Worm (Caenorhabditis elegans): ENCODE results near the gene pnk-4.

pnk-4 gene

ce11 chrX:5111894-5112293, 24.3 kb downstream of the pnk-4 start:
- TF ChIP-seq ceh-13 (GFP tag; optimal IDR thresholded peaks at IDR 0.05) (no peak), flt-1 (GFP tag; IDR thresholded peaks at IDR 0.05) (no peak), hmg-4 (GFP tag; optimal IDR thresholded peaks at IDR 0.05) (no peak), F13C5.2 (tag; optimal IDR thresholded peaks at IDR 0.05) (no peak), hnd-1 (tag; optimal IDR thresholded peaks at IDR 0.05) (no peak), hmbx-1 (tag; optimal IDR thresholded peaks at IDR 0.05) (no peak), ets-7 (tag; optimal IDR thresholded peaks at IDR 0.05) (no peak), tra-4 (tag; optimal IDR thresholded peaks at IDR 0.05) (no peak)

- TF ChIP-seq hnd-1 (tag; optimal IDR thresholded peaks at IDR 0.05) (no peak), scrt-1 (GFP tag; IDR thresholded peaks at IDR 0.05) (no peak), tra-4 (tag; optimal IDR thresholded peaks at IDR 0.05) (no peak)
These were observed 27.9 kb downstream of the pnk-4 start for ce11 chrX:5115511-5115910.

ce11 chrX:5116180-5116579, 28.5 kb downstream of the pnk-4 start:
- no peak for TF ChIP-seq tbx-11 (GFP tag; IDR thresholded peaks at IDR 0.05)
- TF ChIP-seq aly-1 (tag; optimal IDR thresholded peaks at IDR 0.05): no peak
- no peak for TF ChIP-seq ama-1 (optimal IDR thresholded peaks at IDR 0.05)
- no peak for TF ChIP-seq ceh-36 (tag; optimal IDR thresholded peaks at IDR 0.05)
- TF ChIP-seq pes-1 (GFP tag; IDR thresholded peaks at IDR 0.05): no peak
- TF ChIP-seq scrt-1 (GFP tag; IDR thresholded peaks at IDR 0.05): no peak
- no peak for TF ChIP-seq hnd-1 (tag; optimal IDR thresholded peaks at IDR 0.05)
- TF ChIP-seq ceh-13 (GFP tag; optimal IDR thresholded peaks at IDR 0.05): no peak
- no peak for TF ChIP-seq tbx-37 (GFP tag; conservative IDR thresholded peaks at IDR 0.05)
- no peak for TF ChIP-seq ets-7 (tag; optimal IDR thresholded peaks at IDR 0.05)
- no peak for TF ChIP-seq B0310.2 (tag; optimal IDR thresholded peaks at IDR 0.05)
- no peak for TF ChIP-seq F13C5.2 (tag; optimal IDR thresholded peaks at IDR 0.05)
- no peak for TF ChIP-seq hmg-4 (GFP tag; optimal IDR thresholded peaks at IDR 0.05)

- TF ChIP-seq scrt-1 (GFP tag; IDR thresholded peaks at IDR 0.05) (no peak), hmg-4 (GFP tag; optimal IDR thresholded peaks at IDR 0.05) (no peak), ceh-13 (GFP tag; optimal IDR thresholded peaks at IDR 0.05) (no peak), tbx-37 (GFP tag; conservative IDR thresholded peaks at IDR 0.05) (no peak), ama-1 (optimal IDR thresholded peaks at IDR 0.05) (no peak), aly-1 (tag; optimal IDR thresholded peaks at IDR 0.05) (no peak), hnd-1 (tag; optimal IDR thresholded peaks at IDR 0.05) (no peak), B0310.2 (tag; optimal IDR thresholded peaks at IDR 0.05) (no peak), tbx-11 (GFP tag; IDR thresholded peaks at IDR 0.05) (no peak)
These were observed 29.3 kb downstream of the pnk-4 start, which contains the start of gene apl-1 for ce11 chrX:5116816-5117459. Gene apl-1, minus strand, starts transcription at chrX:5116866.

- no peak for TF ChIP-seq hmg-4 (GFP tag; optimal IDR thresholded peaks at IDR 0.05)
- TF ChIP-seq pes-1 (GFP tag; IDR thresholded peaks at IDR 0.05): no peak
- no peak for TF ChIP-seq ama-1 (optimal IDR thresholded peaks at IDR 0.05)
- no peak for TF ChIP-seq tbx-37 (GFP tag; conservative IDR thresholded peaks at IDR 0.05)
- TF ChIP-seq ceh-13 (GFP tag; optimal IDR thresholded peaks at IDR 0.05): no peak
- no peak for TF ChIP-seq sea-1 (GFP tag; conservative IDR thresholded peaks at IDR 0.05)
- TF ChIP-seq F13C5.2 (tag; optimal IDR thresholded peaks at IDR 0.05): no peak
These were observed 29.9 kb downstream of the pnk-4 start for ce11 chrX:5117571-5117970.

ce11 chrX:5119246-5119645, 31.6 kb downstream of the pnk-4 start:
- no peak for TF ChIP-seq flt-1 (GFP tag; IDR thresholded peaks at IDR 0.05)

ce11 chrX:5119686-5120085, 32.0 kb downstream of the pnk-4 start:
- no peak for TF ChIP-seq tbx-11 (GFP tag; IDR thresholded peaks at IDR 0.05)
- TF ChIP-seq sea-1 (GFP tag; conservative IDR thresholded peaks at IDR 0.05): no peak
- TF ChIP-seq ceh-36 (tag; optimal IDR thresholded peaks at IDR 0.05): no peak
- TF ChIP-seq F13C5.2 (tag; optimal IDR thresholded peaks at IDR 0.05): no peak
- TF ChIP-seq scrt-1 (GFP tag; IDR thresholded peaks at IDR 0.05): no peak
- no peak for TF ChIP-seq tbx-37 (GFP tag; conservative IDR thresholded peaks at IDR 0.05)
- no peak for TF ChIP-seq flt-1 (GFP tag; IDR thresholded peaks at IDR 0.05)
- TF ChIP-seq pes-1 (GFP tag; IDR thresholded peaks at IDR 0.05): no peak
- no peak for TF ChIP-seq hnd-1 (tag; optimal IDR thresholded peaks at IDR 0.05)
- no peak for TF ChIP-seq hmg-4 (GFP tag; optimal IDR thresholded peaks at IDR 0.05)
- no peak for TF ChIP-seq tra-4 (tag; optimal IDR thresholded peaks at IDR 0.05)
- no peak for TF ChIP-seq aly-1 (tag; optimal IDR thresholded peaks at IDR 0.05)

- TF ChIP-seq tbx-11 (GFP tag; IDR thresholded peaks at IDR 0.05): no peak
- no peak for TF ChIP-seq ceh-13 (GFP tag; optimal IDR thresholded peaks at IDR 0.05)
- TF ChIP-seq hnd-1 (tag; optimal IDR thresholded peaks at IDR 0.05): no peak
- no peak for TF ChIP-seq F13C5.2 (tag; optimal IDR thresholded peaks at IDR 0.05)
- TF ChIP-seq sea-1 (GFP tag; conservative IDR thresholded peaks at IDR 0.05): no peak
- no peak for TF ChIP-seq scrt-1 (GFP tag; IDR thresholded peaks at IDR 0.05)
- no peak for TF ChIP-seq hmg-4 (GFP tag; optimal IDR thresholded peaks at IDR 0.05)
- no peak for TF ChIP-seq pes-1 (GFP tag; IDR thresholded peaks at IDR 0.05)
- no peak for TF ChIP-seq hmbx-1 (tag; optimal IDR thresholded peaks at IDR 0.05)
- TF ChIP-seq B0310.2 (tag; optimal IDR thresholded peaks at IDR 0.05): no peak
- TF ChIP-seq tra-4 (tag; optimal IDR thresholded peaks at IDR 0.05): no peak
These were observed 32.6 kb downstream of the pnk-4 start for ce11 chrX:5120196-5120595.

- TF ChIP-seq pes-1 (GFP tag; IDR thresholded peaks at IDR 0.05) (no peak), scrt-1 (GFP tag; IDR thresholded peaks at IDR 0.05) (no peak), tbx-37 (GFP tag; conservative IDR thresholded peaks at IDR 0.05) (no peak), aly-1 (tag; optimal IDR thresholded peaks at IDR 0.05) (no peak)
These were observed 33.2 kb downstream of the pnk-4 start for ce11 chrX:5120807-5121206.

Measured in whole organism, early embryonic.